Worm (Caenorhabditis elegans) whole organism, L2 larva: Measurements from ENCODE around the gene F52D2.7.

Source experiments
- ZK546.5 ChIP-seq: sonication (generic microtip); optimal IDR thresholded peaks from 2 replicates; lab custom pipeline; 2017; ENCODE audit warnings: missing biosample characterization, missing genetic modification characterization
- lin-39 ChIP-seq: fragments of 150-350 bp; optimal IDR thresholded peaks from 2 replicates; lab custom pipeline; 2014; ENCODE audit warnings: missing biosample characterization, missing genetic modification reagents, missing genetic modification characterization
- nhr-129 ChIP-seq: fragments of 150-350 bp; optimal IDR thresholded peaks from 2 replicates; lab custom pipeline; 2014; ENCODE audit warnings: missing biosample characterization, missing genetic modification characterization
- ztf-4 ChIP-seq: fragments of 150-350 bp; optimal IDR thresholded peaks from 2 replicates; lab custom pipeline; 2014; ENCODE audit warnings: missing biosample characterization, missing genetic modification characterization

DNA sequence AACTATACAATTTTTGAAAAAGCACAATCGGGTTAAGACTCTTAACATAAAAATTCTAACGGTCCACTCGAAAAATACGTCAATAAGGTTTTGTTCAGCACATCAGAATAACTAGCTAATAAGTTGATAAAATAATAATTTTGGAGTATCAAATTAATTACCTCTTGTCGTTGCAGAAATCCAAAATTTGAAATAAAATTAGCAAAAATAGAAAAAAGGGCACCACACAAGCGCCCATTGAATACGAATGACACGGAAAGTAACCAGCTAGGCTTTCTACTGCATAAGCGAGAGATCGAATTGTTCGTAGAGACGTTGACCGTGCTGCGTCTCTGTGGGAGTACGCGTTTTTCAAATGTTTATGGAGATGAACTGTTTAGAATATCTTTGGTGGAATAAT is 3.3 kb upstream of the F52D2.7 start:
- TF ChIP-seq lin-39 (tag; lab: Kevin White, UChicago) (no peak), ztf-4 (tag; lab: Kevin White, UChicago) (no peak), ZK546.5 (tag; lab: Kevin White, UChicago) (no peak), nhr-129 (tag; lab: Kevin White, UChicago) (no peak)
